Fruit fly (Drosophila melanogaster): Measurements from ENCODE around the gene CG12237.

The CG12237 gene

dm6 chrX:19637434-19638327 is 5.0 kb downstream of the CG12237 start (continued):
- TF ChIP-seq HLH54F (GFP tag; optimal IDR thresholded peaks at IDR 0.05) (no peak), tna (GFP tag; IDR thresholded peaks at IDR 0.05; ENCODE audit: partially characterized antibody) (no peak), CG9727 (GFP tag; optimal IDR thresholded peaks at IDR 0.05) (no peak), ewg (GFP tag; optimal IDR thresholded peaks at IDR 0.05) (no peak), prd (optimal IDR thresholded peaks at IDR 0.05) (no peak), prd (GFP tag; IDR thresholded peaks at IDR 0.05) (no peak), CG4328 (GFP tag; optimal IDR thresholded peaks at IDR 0.05) (no peak), chn (GFP tag; optimal IDR thresholded peaks at IDR 0.05) (no peak), caup (GFP tag; optimal IDR thresholded peaks at IDR 0.05; ENCODE audit: severe bottlenecking) (no peak), otp (GFP tag; IDR thresholded peaks at IDR 0.05) (no peak), Nf-YA (GFP tag; IDR thresholded peaks at IDR 0.05) (no peak), CG9876 (GFP tag; optimal IDR thresholded peaks at IDR 0.05) (no peak), vnd (GFP tag; IDR thresholded peaks at IDR 0.05; ENCODE audit: partially characterized antibody) (no peak), CG7745 (tag; optimal IDR thresholded peaks at IDR 0.05) (no peak), ato (GFP tag; IDR thresholded peaks at IDR 0.05; ENCODE audit: partially characterized antibody) (no peak), CG10959 (GFP tag; IDR thresholded peaks at IDR 0.05) (no peak), CG4424 (GFP tag; optimal IDR thresholded peaks at IDR 0.05) (no peak), wdn (GFP tag; IDR thresholded peaks at IDR 0.05) (no peak), CG16863 (GFP tag; optimal IDR thresholded peaks at IDR 0.05) (no peak), CG30431 (GFP tag; optimal IDR thresholded peaks at IDR 0.05) (no peak), D (optimal IDR thresholded peaks at IDR 0.05) (peak; percentile 19), D (GFP tag; optimal IDR thresholded peaks at IDR 0.05) (no peak), CG17568 (GFP tag; optimal IDR thresholded peaks at IDR 0.05) (no peak), gem (tag; optimal IDR thresholded peaks at IDR 0.05) (no peak), en (GFP tag; optimal IDR thresholded peaks at IDR 0.05) (no peak), ci (GFP tag; IDR thresholded peaks at IDR 0.05) (no peak), org-1 (GFP tag; optimal IDR thresholded peaks at IDR 0.05) (no peak), tio (GFP tag; optimal IDR thresholded peaks at IDR 0.05) (no peak), Adf1 (GFP tag; IDR thresholded peaks at IDR 0.05) (peak; percentile 77), grn (GFP tag; optimal IDR thresholded peaks at IDR 0.05) (no peak), CG7372 (GFP tag; IDR thresholded peaks at IDR 0.05) (no peak), Dp (GFP tag; optimal IDR thresholded peaks at IDR 0.05) (no peak), ap (GFP tag; IDR thresholded peaks at IDR 0.05) (no peak), Dip2 (GFP tag; IDR thresholded peaks at IDR 0.05) (no peak), nau (GFP tag; optimal IDR thresholded peaks at IDR 0.05) (no peak), Tbp (GFP tag; optimal IDR thresholded peaks at IDR 0.05) (peak; percentile 47), chm (GFP tag; IDR thresholded peaks at IDR 0.05) (0 out of 2 replicates have a peak, but pooled peaks have one; percentile 8), tin (GFP tag; optimal IDR thresholded peaks at IDR 0.05) (no peak)

dm6 chrX:19637002-19637420 is 5.7 kb downstream of the CG12237 start:
- no peak for TF ChIP-seq CG14965 (GFP tag; optimal IDR thresholded peaks at IDR 0.05; ENCODE audit: borderline replicate concordance)
- TF ChIP-seq CG1602 (GFP tag; optimal IDR thresholded peaks at IDR 0.05): no peak
- TF ChIP-seq dpn (GFP tag; optimal IDR thresholded peaks at IDR 0.05): no peak
- TF ChIP-seq abd-A (tag; optimal IDR thresholded peaks at IDR 0.05): no peak
- TF ChIP-seq slbo (GFP tag; IDR thresholded peaks at IDR 0.05): no peak
- TF ChIP-seq Asciz (GFP tag; optimal IDR thresholded peaks at IDR 0.05): no peak
- no peak for TF ChIP-seq sens-2 (GFP tag; IDR thresholded peaks at IDR 0.05)
- no peak for TF ChIP-seq CG4328 (GFP tag; optimal IDR thresholded peaks at IDR 0.05)
- no peak for TF ChIP-seq CG2889 (GFP tag; IDR thresholded peaks at IDR 0.05)
- no peak for TF ChIP-seq Dek (tag; optimal IDR thresholded peaks at IDR 0.05)
- no peak for TF ChIP-seq Camta (GFP tag; optimal IDR thresholded peaks at IDR 0.05)
- no peak for TF ChIP-seq salm (tag; optimal IDR thresholded peaks at IDR 0.05)
- TF ChIP-seq CG3726 (GFP tag; IDR thresholded peaks at IDR 0.05): no peak
- TF ChIP-seq knrl (GFP tag; IDR thresholded peaks at IDR 0.05; ENCODE audit: partially characterized antibody): no peak
- no peak for TF ChIP-seq Lhr (GFP tag; optimal IDR thresholded peaks at IDR 0.05)
- no peak for TF ChIP-seq E2f2 (GFP tag; IDR thresholded peaks at IDR 0.05)

Data from whole organism, embryonic.